Worm (Caenorhabditis elegans) whole organism, mixed stage, embryonic: ENCODE results near the gene Y13C8A.1.

ENCODE experiments used
- elt-3 ChIP-seq: fragments of 150-350 bp; optimal IDR thresholded peaks from 2 replicates; lab custom pipeline; 2014; ENCODE audit warnings: missing biosample characterization, missing genetic modification characterization
- snpc-4 ChIP-seq: fragments of 150-350 bp; optimal IDR thresholded peaks from 2 replicates; lab custom pipeline; 2014; ENCODE audit warnings: missing biosample characterization, missing genetic modification characterization
- unc-62 ChIP-seq: fragments of 150-350 bp; optimal IDR thresholded peaks from 2 replicates; lab custom pipeline; 2014; ENCODE audit warnings: missing biosample characterization, missing genetic modification reagents, missing genetic modification characterization

DNA sequence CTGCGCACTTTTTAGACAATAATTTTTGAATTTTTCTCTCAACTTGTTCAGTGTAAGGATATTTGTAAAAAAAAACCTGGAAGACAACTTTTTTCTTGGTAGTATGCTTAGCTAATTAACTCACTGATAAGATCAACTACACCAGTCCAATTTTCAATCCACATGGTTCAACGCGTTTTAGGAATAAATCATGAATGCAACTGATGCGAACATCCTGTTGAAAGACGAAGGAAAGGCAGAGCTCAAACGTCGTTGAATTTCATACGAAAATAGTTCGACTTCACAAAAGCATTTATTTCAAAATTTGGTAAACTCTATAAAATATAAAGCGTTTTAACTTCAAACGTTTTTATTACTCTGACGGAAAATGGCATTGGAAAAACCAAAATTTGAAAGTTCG, 42.8 kb upstream of the Y13C8A.1 start, which contains the start of gene dyla-1:
- TF ChIP-seq unc-62 (GFP tag; lab: Kevin White, UChicago) (no peak), elt-3 (tag; lab: Kevin White, UChicago) (no peak), snpc-4 (no peak)
